Fruit fly (Drosophila melanogaster): ENCODE measurements around the gene Dyro.

Gene Dyro

dm6 chr3L:11263985-11264384 is 31.7 kb downstream of the Dyro start:
- TF ChIP-seq CG12659 (GFP tag; optimal IDR thresholded peaks at IDR 0.05) (no peak), Ets65A (GFP tag) (peak; percentile 42), CG30403 (GFP tag; optimal IDR thresholded peaks at IDR 0.05) (no peak), CG32532 (GFP tag; IDR thresholded peaks at IDR 0.05) (no peak), CG8290 (GFP tag; optimal IDR thresholded peaks at IDR 0.05) (no peak), CG8290 (tag; optimal IDR thresholded peaks at IDR 0.05) (peak in 1 of 2 experiments; percentile 10), CG10462 (GFP tag; optimal IDR thresholded peaks at IDR 0.05) (no peak)

dm6 chr3L:11262159-11262558 is 33.6 kb downstream of the Dyro start:
- TF ChIP-seq trh (GFP tag; optimal IDR thresholded peaks at IDR 0.05): no peak
- TF ChIP-seq Drgx (GFP tag; IDR thresholded peaks at IDR 0.05): 0 out of 2 replicates have a peak, but pooled peaks have one; percentile 27
- no peak for TF ChIP-seq CG10147 (GFP tag; optimal IDR thresholded peaks at IDR 0.05)
- peak; percentile 32; the same call in 1 of the 2 replicates for TF ChIP-seq Ptx1 (GFP tag; IDR thresholded peaks at IDR 0.05)
- no peak for TF ChIP-seq Gsc (GFP tag; IDR thresholded peaks at IDR 0.05)
- TF ChIP-seq CG12155 (GFP tag; optimal IDR thresholded peaks at IDR 0.05): no peak
- TF ChIP-seq CG3281 (GFP tag; optimal IDR thresholded peaks at IDR 0.05): no peak
- TF ChIP-seq Hr3 (GFP tag; optimal IDR thresholded peaks at IDR 0.05): no peak
- peak; percentile 12; the same call in 1 of the 2 replicates for TF ChIP-seq Rfx (GFP tag; IDR thresholded peaks at IDR 0.05)
- no peak for TF ChIP-seq repo (GFP tag; optimal IDR thresholded peaks at IDR 0.05)
- TF ChIP-seq Chrac-16 (GFP tag; optimal IDR thresholded peaks at IDR 0.05): no peak
- no peak for TF ChIP-seq chm (GFP tag; IDR thresholded peaks at IDR 0.05)
- 0 out of 2 replicates have a peak, but pooled peaks have one; percentile 7 for TF ChIP-seq sob (GFP tag; IDR thresholded peaks at IDR 0.05)
- peak; percentile 36; the same call in 1 of the 2 replicates for TF ChIP-seq Awh (GFP tag; IDR thresholded peaks at IDR 0.05)
- no peak for TF ChIP-seq Xrp1 (GFP tag; IDR thresholded peaks at IDR 0.05)
- TF ChIP-seq GATAe (GFP tag; conservative IDR thresholded peaks at IDR 0.05): no peak
- no peak for TF ChIP-seq mld (GFP tag; IDR thresholded peaks at IDR 0.05; ENCODE audit: partially characterized antibody)
- TF ChIP-seq prd (optimal IDR thresholded peaks at IDR 0.05): no peak
- TF ChIP-seq prd (GFP tag; IDR thresholded peaks at IDR 0.05): 0 out of 3 replicates have a peak, but pooled peaks have one; percentile 20
- peak; percentile 42; the same call in 1 of the 2 replicates for TF ChIP-seq Nf-YA (GFP tag; IDR thresholded peaks at IDR 0.05)
- peak; percentile 19; the same call in 1 of the 2 replicates for TF ChIP-seq stc (GFP tag; IDR thresholded peaks at IDR 0.05)
- no peak for TF ChIP-seq CG6813 (GFP tag; optimal IDR thresholded peaks at IDR 0.05)
- 0 out of 2 replicates have a peak, but pooled peaks have one; percentile 21 for TF ChIP-seq sisA (GFP tag; IDR thresholded peaks at IDR 0.05)
- no peak for TF ChIP-seq Atf3 (GFP tag; optimal IDR thresholded peaks at IDR 0.05)
- peak; percentile 87 for TF ChIP-seq Ets65A (GFP tag)
- TF ChIP-seq CG10321 (GFP tag; IDR thresholded peaks at IDR 0.05): 0 out of 2 replicates have a peak, but pooled peaks have one; percentile 15
- TF ChIP-seq fd3F (GFP tag; optimal IDR thresholded peaks at IDR 0.05): no peak
- peak; percentile 69 for TF ChIP-seq CG11696 (GFP tag; IDR thresholded peaks at IDR 0.05)
- peak; percentile 29; the same call in 1 of the 2 replicates for TF ChIP-seq CG3847 (GFP tag; IDR thresholded peaks at IDR 0.05)
- peak; percentile 4 for TF ChIP-seq Sry-δ (GFP tag; optimal IDR thresholded peaks at IDR 0.05)
- TF ChIP-seq CG1529 (GFP tag; optimal IDR thresholded peaks at IDR 0.05): no peak
- 0 out of 2 replicates have a peak, but pooled peaks have one; percentile 19 for TF ChIP-seq Ada2b (GFP tag; IDR thresholded peaks at IDR 0.05)
- peak; percentile 9 for TF ChIP-seq jumu (GFP tag; optimal IDR thresholded peaks at IDR 0.05)
- TF ChIP-seq CG11456 (GFP tag; IDR thresholded peaks at IDR 0.05): no peak
- TF ChIP-seq vvl (GFP tag; IDR thresholded peaks at IDR 0.05): peak; percentile 36; the same call in 1 of the 2 replicates
- peak; percentile 22; the same call in 1 of the 2 replicates for TF ChIP-seq lmd (GFP tag; IDR thresholded peaks at IDR 0.05)

All from whole organism, embryonic.